Worm (Caenorhabditis elegans): ENCODE data around the gene K11H12.4.
A peak's percentile ranks its signal among the peaks of the same experiment; 100 is the strongest.

The K11H12.4 gene

DNA sequence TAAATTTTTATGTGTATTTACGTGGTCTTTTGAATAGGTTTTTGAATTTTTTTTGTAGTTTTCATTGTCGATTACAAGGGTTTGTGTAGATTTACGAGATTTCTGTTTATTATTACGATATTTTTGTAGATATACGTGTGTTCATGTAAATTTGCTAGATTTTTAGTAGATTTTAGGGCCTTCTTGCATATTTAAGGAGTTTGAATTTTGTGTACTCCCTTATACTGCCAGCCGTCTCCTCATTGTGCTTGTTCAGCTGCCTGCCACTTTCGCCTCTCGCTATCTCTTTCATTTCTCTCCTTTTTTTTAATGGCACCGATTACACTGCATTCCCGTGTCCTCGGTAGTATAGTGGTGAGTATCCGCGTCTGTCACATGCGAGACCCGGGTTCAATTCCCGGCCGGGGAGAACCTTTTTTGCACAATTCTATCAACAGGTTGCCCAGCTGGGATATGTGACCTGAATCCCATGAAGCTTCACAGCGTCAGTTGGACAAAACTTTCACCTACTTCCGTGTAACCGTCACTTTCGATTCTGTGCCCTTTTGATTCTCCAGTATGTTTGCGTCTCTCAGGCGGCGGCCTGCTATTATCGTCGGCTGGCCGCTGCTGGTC is 7.2 kb upstream of the K11H12.4 start (continued):
- TF ChIP-seq hrde-1 (tag; optimal IDR thresholded peaks at IDR 0.05; ENCODE audit: borderline replicate concordance) (no peak), ztf-22 (GFP tag; optimal IDR thresholded peaks at IDR 0.05) (no peak), F22D6.2 (tag; optimal IDR thresholded peaks at IDR 0.05) (peak; percentile 20), lin-54 (GFP tag; optimal IDR thresholded peaks at IDR 0.05) (peak; percentile 51), mes-4 (tag; optimal IDR thresholded peaks at IDR 0.05) (no peak), unc-130 (GFP tag; optimal IDR thresholded peaks at IDR 0.05) (peak; percentile 64), ztf-6 (GFP tag; IDR thresholded peaks at IDR 0.05) (peak; percentile 79), madf-10 (tag; optimal IDR thresholded peaks at IDR 0.05) (peak; percentile 69), madf-3 (GFP tag; IDR thresholded peaks at IDR 0.05) (no peak), hmg-1.2 (GFP tag; IDR thresholded peaks at IDR 0.05) (peak; percentile 84), B0261.1 (tag; optimal IDR thresholded peaks at IDR 0.05) (peak; percentile 93), akir-1 (GFP tag; optimal IDR thresholded peaks at IDR 0.05) (peak; percentile 61), F57C9.4 (tag; optimal IDR thresholded peaks at IDR 0.05) (no peak), xnd-1 (tag; optimal IDR thresholded peaks at IDR 0.05) (no peak), T07F8.4 (tag; optimal IDR thresholded peaks at IDR 0.05) (peak; percentile 78), bed-2 (GFP tag; IDR thresholded peaks at IDR 0.05) (no peak), nfya-2 (GFP tag; IDR thresholded peaks at IDR 0.05) (no peak), K12H6.12 (tag; optimal IDR thresholded peaks at IDR 0.05) (peak; percentile 49), ztf-18 (tag; optimal IDR thresholded peaks at IDR 0.05) (peak; percentile 59), dpl-1 (GFP tag; optimal IDR thresholded peaks at IDR 0.05) (no peak), ama-1 (optimal IDR thresholded peaks at IDR 0.05) (no peak), ama-1 (GFP tag; optimal IDR thresholded peaks at IDR 0.05) (peak in 1 of 2 experiments; percentile 36), F39B2.1 (GFP tag; IDR thresholded peaks at IDR 0.05) (no peak), bed-1 (GFP tag; IDR thresholded peaks at IDR 0.05) (no peak), tbp1 (GFP tag; optimal IDR thresholded peaks at IDR 0.05) (peak; percentile 97), D2030.7 (GFP tag; IDR thresholded peaks at IDR 0.05) (peak; percentile 74), athp-1 (tag; optimal IDR thresholded peaks at IDR 0.05) (peak; percentile 37), snpc-1.3 (tag; optimal IDR thresholded peaks at IDR 0.05; ENCODE audit: insufficient read depth) (peak; percentile 26), sea-2 (GFP tag; IDR thresholded peaks at IDR 0.05) (no peak), ceh-79 (tag; optimal IDR thresholded peaks at IDR 0.05) (peak; percentile 66), hlh-12 (tag; optimal IDR thresholded peaks at IDR 0.05) (peak; percentile 26), nhr-90 (tag; optimal IDR thresholded peaks at IDR 0.05) (peak; percentile 86), nhr-179 (tag; optimal IDR thresholded peaks at IDR 0.05) (peak; percentile 56), Y67H2A.10 (GFP tag; conservative IDR thresholded peaks at IDR 0.05) (no peak), F57A8.1 (GFP tag; optimal IDR thresholded peaks at IDR 0.05) (peak; percentile 76), zim-3 (tag; optimal IDR thresholded peaks at IDR 0.05) (peak; percentile 82), ceh-91 (GFP tag; IDR thresholded peaks at IDR 0.05) (no peak), nhr-80 (tag; optimal IDR thresholded peaks at IDR 0.05) (peak; percentile 35), rec-8 (tag; optimal IDR thresholded peaks at IDR 0.05) (peak; percentile 71 to 73), F10E7.11 (tag; optimal IDR thresholded peaks at IDR 0.05) (no peak), lir-1 (GFP tag; conservative IDR thresholded peaks at IDR 0.05) (peak; percentile 60; the same call in 1 of the 2 replicates), F52B5.7 (tag; optimal IDR thresholded peaks at IDR 0.05) (peak; percentile 78), nhr-27 (tag; optimal IDR thresholded peaks at IDR 0.05) (peak; percentile 24), attf-3 (GFP tag; conservative IDR thresholded peaks at IDR 0.05) (peak; percentile 48; the same call in 1 of the 2 replicates), pbrm-1 (GFP tag; IDR thresholded peaks at IDR 0.05) (peak; percentile 77), ZK185.1 (tag; optimal IDR thresholded peaks at IDR 0.05; ENCODE audit: poor library complexity, severe bottlenecking) (peak; percentile 63), attf-5 (GFP tag; optimal IDR thresholded peaks at IDR 0.05) (peak; percentile 74), F33H1.4 (GFP tag; IDR thresholded peaks at IDR 0.05) (0 out of 2 replicates have a peak, but pooled peaks have one; percentile 19)

Measured in whole organism, young adult.